Worm (Caenorhabditis elegans): Measurements from ENCODE around the gene K08D8.6.

The K08D8.6 gene

ce11 chrIV:12840348-12840747 lies 50.0 kb downstream of the K08D8.6 start (continued):
- TF ChIP-seq gei-8 (GFP tag; optimal IDR thresholded peaks at IDR 0.05) (no peak), zfp-3 (GFP tag; conservative IDR thresholded peaks at IDR 0.05) (no peak), unc-39 (tag; optimal IDR thresholded peaks at IDR 0.05) (no peak), zip-11 (GFP tag; IDR thresholded peaks at IDR 0.05) (no peak), nhr-10 (tag; optimal IDR thresholded peaks at IDR 0.05) (no peak), ceh-32 (tag; optimal IDR thresholded peaks at IDR 0.05; ENCODE audit: poor library complexity) (no peak), jun-1 (tag; optimal IDR thresholded peaks at IDR 0.05) (no peak), egl-27 (tag; optimal IDR thresholded peaks at IDR 0.05) (no peak), nhr-6 (tag; optimal IDR thresholded peaks at IDR 0.05) (no peak), ZK337.2 (GFP tag; IDR thresholded peaks at IDR 0.05) (no peak), F26F4.8 (GFP tag; conservative IDR thresholded peaks at IDR 0.05) (no peak), aly-2 (tag; optimal IDR thresholded peaks at IDR 0.05) (no peak), vab-7 (GFP tag; IDR thresholded peaks at IDR 0.05) (no peak), lin-38 (GFP tag; IDR thresholded peaks at IDR 0.05) (0 out of 2 replicates have a peak, but pooled peaks have one; percentile 8), lsy-2 (tag; optimal IDR thresholded peaks at IDR 0.05) (no peak), nhr-25 (tag; optimal IDR thresholded peaks at IDR 0.05; ENCODE audit: borderline replicate concordance, insufficient read depth) (no peak), mep-1 (tag; optimal IDR thresholded peaks at IDR 0.05) (peak; percentile 61), spr-1 (tag; optimal IDR thresholded peaks at IDR 0.05) (no peak), nhr-28 (tag; optimal IDR thresholded peaks at IDR 0.05) (peak; percentile 64)
